Fruit fly (Drosophila melanogaster) whole organism, embryonic: ENCODE results near the gene spz5.

Source experiments
- Atf-2 ChIP-seq: fragments of 200-800 bp; sonication (Bioruptor generic); optimal IDR thresholded peaks from 2 replicates; lab custom pipeline; 2016; ENCODE audit warnings: missing biosample characterization, missing genetic modification characterization
- CG15514 ChIP-seq: fragments of 200-800 bp; sonication (Bioruptor generic); optimal IDR thresholded peaks from 3 replicates; lab custom pipeline; 2017; ENCODE audit warnings: missing biosample characterization, missing genetic modification characterization, mild to moderate bottlenecking, moderate library complexity, missing genetic modification reagents
- CG15696 ChIP-seq: fragments of 200-800 bp; sonication (Bioruptor generic); optimal IDR thresholded peaks from 2 replicates; lab custom pipeline; 2019; ENCODE audit warnings: missing biosample characterization, mild to moderate bottlenecking, missing genetic modification characterization, moderate library complexity
- CG17359 ChIP-seq: fragments of 200-800 bp; sonication (Bioruptor generic); optimal IDR thresholded peaks from 3 replicates; lab custom pipeline; 2018; ENCODE audit warnings: missing biosample characterization, mild to moderate bottlenecking, missing genetic modification characterization, moderate library complexity
- CG17829 ChIP-seq: fragments of 200-800 bp; optimal IDR thresholded peaks from 2 replicates; lab custom pipeline; 2019; ENCODE audit warnings: missing biosample characterization, mild to moderate bottlenecking, missing genetic modification characterization, moderate library complexity
- CG1792 ChIP-seq: fragments of 200-800 bp; sonication (Bioruptor generic); optimal IDR thresholded peaks from 2 replicates; lab custom pipeline; 2016; ENCODE audit warnings: missing biosample characterization, missing genetic modification characterization
- CG18262 ChIP-seq: fragments of 200-800 bp; optimal IDR thresholded peaks from 3 replicates; lab custom pipeline; 2019; ENCODE audit warnings: missing biosample characterization, mild to moderate bottlenecking, missing genetic modification characterization, moderate library complexity
- CG18599 ChIP-seq: fragments of 200-800 bp; sonication (Bioruptor generic); optimal IDR thresholded peaks from 3 replicates; lab custom pipeline; 2017; ENCODE audit warnings: missing biosample characterization, missing genetic modification characterization, mild to moderate bottlenecking, moderate library complexity, missing genetic modification reagents
- CG2712 ChIP-seq: fragments of 200-800 bp; optimal IDR thresholded peaks from 3 replicates; lab custom pipeline; 2019; ENCODE audit warnings: missing biosample characterization, mild to moderate bottlenecking, missing genetic modification characterization, moderate library complexity
- CG3065 ChIP-seq: fragments of 200-800 bp; sonication (Bioruptor generic); optimal IDR thresholded peaks from 2 replicates; lab custom pipeline; 2016; ENCODE audit warnings: missing biosample characterization, missing genetic modification characterization
- CG31224 ChIP-seq: fragments of 200-800 bp; sonication (Bioruptor generic); IDR thresholded peaks from 2 replicates; pipeline ENCODE4 v1.3.6; 2022; ENCODE audit warnings: missing biosample characterization, missing genetic modification characterization
- CG33557 ChIP-seq: fragments of 200-800 bp; sonication (Bioruptor generic); optimal IDR thresholded peaks from 2 replicates; lab custom pipeline; 2019; ENCODE audit warnings: missing biosample characterization, mild to moderate bottlenecking, missing genetic modification characterization, moderate library complexity
- CG3838 ChIP-seq: fragments of 200-800 bp; sonication (Bioruptor generic); optimal IDR thresholded peaks from 3 replicates; lab custom pipeline; 2016; ENCODE audit warnings: missing biosample characterization, missing genetic modification characterization
- CG4360 ChIP-seq: fragments of 200-800 bp; sonication (Bioruptor generic); IDR thresholded peaks from 2 replicates; pipeline ENCODE4 v1.3.6; 2022; ENCODE audit warnings: missing biosample characterization, missing genetic modification characterization
- CG4404 ChIP-seq: fragments of 200-800 bp; sonication (Bioruptor generic); IDR thresholded peaks from 2 replicates; pipeline ENCODE4 v1.3.6; 2022; ENCODE audit warnings: missing biosample characterization, missing genetic modification characterization
- CG5180 ChIP-seq: fragments of 200-800 bp; sonication (Bioruptor generic); optimal IDR thresholded peaks from 3 replicates; lab custom pipeline; 2017; ENCODE audit warnings: missing biosample characterization, missing genetic modification characterization, mild to moderate bottlenecking, moderate library complexity, missing genetic modification reagents
- CG6654 ChIP-seq: fragments of 200-800 bp; sonication (Bioruptor generic); optimal IDR thresholded peaks from 2 replicates; lab custom pipeline; 2017; ENCODE audit warnings: missing biosample characterization, mild to moderate bottlenecking, missing genetic modification characterization
- CG9727 ChIP-seq: fragments of 200-800 bp; sonication (Bioruptor generic); optimal IDR thresholded peaks from 3 replicates; lab custom pipeline; 2017; ENCODE audit warnings: missing biosample characterization, mild to moderate bottlenecking, missing genetic modification characterization
- CG9817 ChIP-seq: fragments of 200-800 bp; sonication (Bioruptor generic); optimal IDR thresholded peaks from 2 replicates; lab custom pipeline; 2018; ENCODE audit warnings: missing biosample characterization, mild to moderate bottlenecking, missing genetic modification characterization, moderate library complexity
- Camta ChIP-seq: fragments of 200-800 bp; sonication (Bioruptor generic); optimal IDR thresholded peaks from 2 replicates; lab custom pipeline; 2016; ENCODE audit warnings: missing biosample characterization, missing genetic modification characterization
- Ets65A ChIP-seq: fragments of 200-800 bp; sonication (Bioruptor generic); peaks from one replicate; lab custom pipeline; 2016; ENCODE audit warnings: missing biosample characterization, missing genetic modification characterization
- HLHmδ ChIP-seq: fragments of 200-800 bp; sonication (Bioruptor generic); optimal IDR thresholded peaks from 2 replicates; lab custom pipeline; 2018; ENCODE audit warnings: missing biosample characterization, mild to moderate bottlenecking, missing genetic modification characterization, moderate library complexity
- Hr3 ChIP-seq: fragments of 200-800 bp; sonication (Bioruptor generic); optimal IDR thresholded peaks from 3 replicates; lab custom pipeline; 2016; ENCODE audit warnings: missing biosample characterization, missing genetic modification characterization
- Hr39 ChIP-seq: fragments of >200 bp; optimal IDR thresholded peaks from 2 replicates; lab custom pipeline; 2017
- Med ChIP-seq: fragments of 200-800 bp; sonication (Bioruptor generic); peaks from one replicate; lab custom pipeline; 2016; ENCODE audit warnings: missing biosample characterization, missing genetic modification characterization, mild to moderate bottlenecking, inconsistent platforms, moderate library complexity
- Optix ChIP-seq: fragments of 200-800 bp; sonication (Bioruptor generic); IDR thresholded peaks from 3 replicates; pipeline ENCODE4 v1.3.6; 2022; ENCODE audit warnings: missing biosample characterization, missing genetic modification characterization
- Taf1 ChIP-seq: fragments of 200-800 bp; sonication (Bioruptor generic); IDR thresholded peaks from 2 replicates; pipeline ENCODE4 v1.3.6; 2022; ENCODE audit warnings: missing biosample characterization, missing genetic modification characterization
- Xrp1 ChIP-seq: fragments of 200-800 bp; sonication (Bioruptor generic); IDR thresholded peaks from 2 replicates; pipeline ENCODE4 v1.3.6; 2022; ENCODE audit warnings: missing biosample characterization, missing genetic modification characterization
- abd-A ChIP-seq: fragments of 200-800 bp; sonication (Bioruptor generic); optimal IDR thresholded peaks from 3 replicates; lab custom pipeline; 2019; ENCODE audit warnings: missing biosample characterization, mild to moderate bottlenecking, missing genetic modification characterization, moderate library complexity
- amos ChIP-seq: fragments of 200-800 bp; sonication (Bioruptor generic); IDR thresholded peaks from 2 replicates; pipeline ENCODE4 v1.3.6; 2022; ENCODE audit warnings: missing biosample characterization, missing genetic modification characterization; ENCODE audit not compliant: partially characterized antibody
- ap ChIP-seq: fragments of 200-800 bp; sonication (Bioruptor generic); IDR thresholded peaks from 2 replicates; pipeline ENCODE4 v1.3.6; 2022; ENCODE audit warnings: missing biosample characterization, missing genetic modification characterization
- cato ChIP-seq: fragments of 200-800 bp; sonication (Bioruptor generic); optimal IDR thresholded peaks from 2 replicates; lab custom pipeline; 2016; ENCODE audit warnings: missing biosample characterization, missing genetic modification characterization, borderline replicate concordance
- cwo ChIP-seq: fragments of 200-800 bp; sonication (Bioruptor generic); optimal IDR thresholded peaks from 3 replicates; lab custom pipeline; 2017; ENCODE audit warnings: missing biosample characterization, missing genetic modification characterization, mild to moderate bottlenecking, moderate library complexity, missing genetic modification reagents
- dmrt11E ChIP-seq: fragments of 200-800 bp; sonication (Bioruptor generic); optimal IDR thresholded peaks from 3 replicates; lab custom pipeline; 2018; ENCODE audit warnings: missing biosample characterization, mild to moderate bottlenecking, missing genetic modification characterization, moderate library complexity
- grn ChIP-seq: fragments of 200-800 bp; sonication (Bioruptor generic); optimal IDR thresholded peaks from 3 replicates; lab custom pipeline; 2017; ENCODE audit warnings: missing biosample characterization, missing genetic modification characterization
- gsb-n ChIP-seq: fragments of 200-800 bp; sonication (Bioruptor generic); optimal IDR thresholded peaks from 3 replicates; lab custom pipeline; 2018; ENCODE audit warnings: missing biosample characterization, mild to moderate bottlenecking, missing genetic modification characterization
- jing ChIP-seq: fragments of 200-800 bp; sonication (Bioruptor generic); optimal IDR thresholded peaks from 2 replicates; lab custom pipeline; 2018; ENCODE audit warnings: missing biosample characterization, mild to moderate bottlenecking, missing genetic modification characterization
- otp ChIP-seq: fragments of 200-800 bp; sonication (Bioruptor generic); IDR thresholded peaks from 3 replicates; pipeline ENCODE4, ENCODE4 v1.3.6; 2022; ENCODE audit warnings: missing biosample characterization, missing genetic modification characterization
- pros ChIP-seq: fragments of 200-800 bp; sonication (Bioruptor generic); optimal IDR thresholded peaks from 3 replicates; lab custom pipeline; 2019; ENCODE audit warnings: missing biosample characterization, mild to moderate bottlenecking, missing genetic modification characterization, moderate library complexity
- scrt ChIP-seq: fragments of 200-800 bp; sonication (Bioruptor generic); optimal IDR thresholded peaks from 2 replicates; lab custom pipeline; 2018; ENCODE audit warnings: missing biosample characterization, mild to moderate bottlenecking, missing genetic modification characterization, moderate library complexity
- sens ChIP-seq: fragments of 200-800 bp; sonication (Bioruptor generic); peaks from one replicate; lab custom pipeline; 2016; ENCODE audit warnings: missing biosample characterization, missing genetic modification characterization
- twi ChIP-seq: fragments of 200-800 bp; optimal IDR thresholded peaks from 2 replicates; lab custom pipeline; 2019; ENCODE audit warnings: missing biosample characterization, mild to moderate bottlenecking, missing genetic modification characterization, moderate library complexity
- z ChIP-seq: fragments of 200-800 bp; sonication (Bioruptor generic); IDR thresholded peaks from 3 replicates; pipeline ENCODE4 v1.3.6; 2022; ENCODE audit warnings: missing biosample characterization, missing genetic modification characterization
- zf30C ChIP-seq: fragments of 200-800 bp; sonication (Bioruptor generic); optimal IDR thresholded peaks from 3 replicates; lab custom pipeline; 2018; ENCODE audit warnings: missing biosample characterization, mild to moderate bottlenecking, missing genetic modification characterization

Gene spz5

DNA sequence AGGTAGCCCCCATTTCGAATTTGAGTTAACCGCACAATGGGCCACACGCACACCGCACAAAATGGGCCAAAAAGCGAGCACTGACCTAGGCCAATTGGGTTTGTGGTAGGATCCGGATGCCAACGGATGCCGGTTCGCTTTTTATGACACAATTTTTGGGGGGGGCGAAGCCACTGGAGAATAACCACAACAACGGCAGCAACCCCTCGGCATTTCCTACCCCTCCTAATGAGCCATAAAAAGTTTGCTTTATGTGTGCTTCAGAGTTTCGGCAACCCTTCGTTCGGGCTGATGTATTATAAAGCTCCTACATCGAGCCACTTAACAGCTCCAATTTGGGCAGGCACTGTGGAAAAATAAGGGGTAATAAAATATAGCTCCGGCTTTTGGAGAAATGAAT is 37.3 kb downstream of the spz5 start:
- TF ChIP-seq CG3065 (GFP tag; lab: Kevin White, UChicago): no peak
- TF ChIP-seq Atf-2 (GFP tag; lab: Kevin White, UChicago): no peak
- no peak for TF ChIP-seq CG1792 (GFP tag; lab: Kevin White, UChicago)
- TF ChIP-seq jing (GFP tag; lab: Kevin White, UChicago): no peak
- no peak for TF ChIP-seq Optix
- TF ChIP-seq cwo (GFP tag; lab: Kevin White, UChicago): no peak
- TF ChIP-seq scrt (GFP tag; lab: Kevin White, UChicago): peak; percentile 81
- no peak for TF ChIP-seq Camta (GFP tag; lab: Kevin White, UChicago)
- no peak for TF ChIP-seq Ets65A
- no peak for TF ChIP-seq gsb-n
- TF ChIP-seq CG9817 (tag; lab: Kevin White, UChicago): no peak
- no peak for TF ChIP-seq cato (GFP tag; lab: Kevin White, UChicago)
- TF ChIP-seq CG3838: no peak
- no peak for TF ChIP-seq CG4360 (GFP tag; lab: Robert Waterston, UW)
- no peak for TF ChIP-seq CG15514 (GFP tag; lab: Kevin White, UChicago)
- peak; percentile 66 for TF ChIP-seq Med (GFP tag; lab: Kevin White, UChicago)
- peak; percentile 3 for TF ChIP-seq CG18599 (GFP tag; lab: Kevin White, UChicago)
- no peak for TF ChIP-seq CG31224 (GFP tag; lab: Robert Waterston, UW)
- no peak for TF ChIP-seq grn (GFP tag; lab: Kevin White, UChicago)
- no peak for TF ChIP-seq dmrt11E (tag; lab: Kevin White, UChicago)
- peak; percentile 84 for TF ChIP-seq abd-A (tag; lab: Kevin White, UChicago)
- no peak for TF ChIP-seq CG17359 (tag; lab: Kevin White, UChicago)
- no peak for TF ChIP-seq otp
- TF ChIP-seq Hr39 (lab: Kevin White, UChicago): no peak

DNA sequence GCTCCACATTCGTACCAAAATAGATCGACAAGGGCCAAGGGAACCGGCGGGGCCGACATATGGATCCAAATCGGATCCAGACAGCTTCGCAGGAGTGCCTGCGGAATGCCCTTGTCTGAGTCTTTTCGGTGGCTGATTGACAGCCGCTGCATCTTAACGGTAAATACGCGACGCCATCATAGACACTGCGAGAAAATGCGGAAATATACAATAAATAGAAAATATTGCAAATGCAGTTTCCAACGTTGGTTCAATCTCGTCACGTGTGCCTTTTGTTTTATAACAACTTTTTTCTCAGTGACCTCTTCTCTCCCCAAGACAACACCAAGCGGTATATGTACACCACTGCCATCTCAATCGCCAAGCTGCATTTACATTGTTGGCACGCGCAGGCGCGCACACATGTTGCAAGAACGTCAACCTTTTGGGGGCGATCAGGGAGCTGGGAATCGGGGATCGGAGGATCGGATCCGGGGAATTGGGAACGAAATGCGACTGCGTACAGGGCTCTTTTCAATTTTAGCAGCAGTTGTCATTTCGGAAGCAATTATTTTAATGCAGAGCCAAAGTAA is 39.1 kb downstream of the spz5 start:
- TF ChIP-seq CG2712 (tag; lab: Kevin White, UChicago): peak; percentile 9
- TF ChIP-seq zf30C (GFP tag; lab: Kevin White, UChicago): peak; percentile 80
- TF ChIP-seq CG5180 (GFP tag; lab: Kevin White, UChicago): peak; percentile 8
- TF ChIP-seq ap (GFP tag; lab: Robert Waterston, UW): no peak
- TF ChIP-seq Xrp1 (GFP tag; lab: Robert Waterston, UW): 0 out of 2 replicates have a peak, but pooled peaks have one; percentile 30
- TF ChIP-seq CG15696 (tag; lab: Kevin White, UChicago): peak; percentile 4
- peak; percentile 16 for TF ChIP-seq CG17829 (tag; lab: Kevin White, UChicago)
- peak; percentile 5 for TF ChIP-seq CG9727
- no peak for TF ChIP-seq Hr3 (GFP tag; lab: Kevin White, UChicago)
- TF ChIP-seq sens (GFP tag; lab: Kevin White, UChicago): peak; percentile 69
- TF ChIP-seq CG6654 (GFP tag; lab: Kevin White, UChicago): no peak
- TF ChIP-seq HLHmδ: peak; percentile 92
- no peak for TF ChIP-seq Taf1 (GFP tag; lab: Robert Waterston, UW)
- peak; percentile 56 for TF ChIP-seq pros (GFP tag; lab: Kevin White, UChicago)
- peak; percentile 35; the same call in 1 of the 3 replicates for TF ChIP-seq z (GFP tag; lab: Robert Waterston, UW)
- peak; percentile 48 for TF ChIP-seq Med (GFP tag; lab: Kevin White, UChicago)
- TF ChIP-seq CG18262 (tag; lab: Kevin White, UChicago): peak; percentile 23
- TF ChIP-seq amos: no peak
- peak; percentile 26 for TF ChIP-seq CG33557
- peak; percentile 81 for TF ChIP-seq twi (tag; lab: Kevin White, UChicago)
- 0 out of 2 replicates have a peak, but pooled peaks have one; percentile 16 for TF ChIP-seq CG4404 (GFP tag; lab: Robert Waterston, UW)
- TF ChIP-seq, all 482 proteins: peak for 16
